Worm (Caenorhabditis elegans) whole organism, L4 larva: ENCODE results near the gene srx-9.

ENCODE experiments used
- F44E2.7 ChIP-seq: fragments of 200-800 bp; sonication (Bioruptor generic); IDR thresholded peaks from 2 replicates; pipeline ENCODE4 v2.1.2; 2022; ENCODE audit warnings: missing genetic modification characterization, missing compliant biosample characterization
- F49E8.2 ChIP-seq: sonication (generic microtip); optimal IDR thresholded peaks from 2 replicates; lab custom pipeline; 2016; ENCODE audit warnings: missing compliant biosample characterization, mild to moderate bottlenecking, missing genetic modification characterization, borderline replicate concordance
- ZK546.5 ChIP-seq, 2 experiments: sonication (generic microtip); optimal IDR thresholded peaks; 2 replicates each; lab custom pipeline; 2017; ENCODE audit warnings: missing biosample characterization in 2 of 2, missing genetic modification characterization in 2 of 2
- aha-1 ChIP-seq: fragments of 150-350 bp; peaks from one replicate; lab custom pipeline; 2014; ENCODE audit warnings: missing biosample characterization, missing genetic modification characterization
- arid-1 ChIP-seq: fragments of 200-800 bp; sonication (Bioruptor generic); conservative IDR thresholded peaks from 2 replicates; pipeline ENCODE4 v1.3.6; 2022; ENCODE audit warnings: missing genetic modification reagents, missing genetic modification characterization, missing compliant biosample characterization
- ceh-28 ChIP-seq: fragments of 150-350 bp; optimal IDR thresholded peaks from 2 replicates; lab custom pipeline; 2014; ENCODE audit warnings: missing biosample characterization, missing genetic modification reagents, missing genetic modification characterization
- ceh-82 ChIP-seq: sonication (generic microtip); optimal IDR thresholded peaks from 2 replicates; lab custom pipeline; 2017; ENCODE audit warnings: missing biosample characterization, missing genetic modification characterization
- daf-16 ChIP-seq, 3 experiments: sonication (generic microtip); optimal IDR thresholded peaks; 2 replicates each; lab custom pipeline; 2016 to 2017; ENCODE audit warnings: missing genetic modification characterization in 3 of 3, missing genetic modification reagents in 3 of 3, mild to moderate bottlenecking in 2 of 3, missing compliant biosample characterization in 2 of 3, missing biosample characterization in 1 of 3, moderate library complexity in 1 of 3
- daf-8 ChIP-seq: fragments of 200-800 bp; sonication (Bioruptor generic); IDR thresholded peaks from 2 replicates; pipeline ENCODE4 v1.3.6; 2022; ENCODE audit warnings: missing genetic modification characterization, missing compliant biosample characterization
- dmd-6 ChIP-seq: fragments of 200-800 bp; sonication (Bioruptor generic); IDR thresholded peaks from 2 replicates; pipeline ENCODE4 v1.3.6; 2022; ENCODE audit warnings: missing genetic modification reagents, missing genetic modification characterization, missing compliant biosample characterization
- dmd-9 ChIP-seq: fragments of 200-800 bp; sonication (Bioruptor generic); IDR thresholded peaks from 2 replicates; pipeline ENCODE4 v1.3.6; 2022; ENCODE audit warnings: missing genetic modification reagents, missing genetic modification characterization, missing compliant biosample characterization
- dve-1 ChIP-seq: sonication (generic microtip); optimal IDR thresholded peaks from 2 replicates; lab custom pipeline; 2017; ENCODE audit warnings: antibody characterized with exemption, mild to moderate bottlenecking, missing genetic modification characterization, missing compliant biosample characterization; ENCODE audit not compliant: insufficient read depth
- egl-27 ChIP-seq: sonication (generic microtip); optimal IDR thresholded peaks from 3 replicates; lab custom pipeline; 2017; ENCODE audit warnings: missing biosample characterization, missing genetic modification reagents, missing genetic modification characterization
- hlh-11 ChIP-seq: fragments of 200-800 bp; sonication (Bioruptor generic); optimal IDR thresholded peaks from 2 replicates; lab custom pipeline; 2018; ENCODE audit warnings: mild to moderate bottlenecking, missing genetic modification characterization, missing compliant biosample characterization
- hmg-1.1 ChIP-seq: fragments of 200-800 bp; sonication (Bioruptor generic); IDR thresholded peaks from 2 replicates; pipeline ENCODE4 v1.3.6; 2022; ENCODE audit warnings: missing genetic modification reagents, missing genetic modification characterization, missing compliant biosample characterization
- jun-1 ChIP-seq: fragments of 150-350 bp; optimal IDR thresholded peaks from 2 replicates; lab custom pipeline; 2014; ENCODE audit warnings: missing biosample characterization, missing genetic modification reagents, missing genetic modification characterization
- lim-7 ChIP-seq: fragments of 200-800 bp; sonication (Bioruptor generic); IDR thresholded peaks from 2 replicates; pipeline ENCODE4 v1.3.6; 2022; ENCODE audit warnings: missing genetic modification characterization, missing compliant biosample characterization
- lin-38 ChIP-seq: fragments of 200-800 bp; sonication (Bioruptor generic); IDR thresholded peaks from 2 replicates; pipeline ENCODE4 v1.3.6; 2022; ENCODE audit warnings: missing genetic modification reagents, missing genetic modification characterization, missing compliant biosample characterization
- mxl-2 ChIP-seq: fragments of 200-800 bp; sonication (Bioruptor generic); conservative IDR thresholded peaks from 2 replicates; pipeline ENCODE4 v1.3.6; 2022; ENCODE audit warnings: missing genetic modification reagents, missing genetic modification characterization, missing compliant biosample characterization
- nhr-11 ChIP-seq: fragments of 150-350 bp; optimal IDR thresholded peaks from 2 replicates; lab custom pipeline; 2014; ENCODE audit warnings: missing biosample characterization, missing genetic modification characterization
- nhr-237 ChIP-seq: sonication (generic microtip); optimal IDR thresholded peaks from 2 replicates; lab custom pipeline; 2017; ENCODE audit warnings: missing biosample characterization, missing genetic modification characterization
- nhr-28 ChIP-seq: fragments of 150-350 bp; optimal IDR thresholded peaks from 2 replicates; lab custom pipeline; 2014; ENCODE audit warnings: missing biosample characterization, missing genetic modification characterization
- nhr-48 ChIP-seq: sonication (generic microtip); optimal IDR thresholded peaks from 2 replicates; lab custom pipeline; 2016; ENCODE audit warnings: mild to moderate bottlenecking, missing genetic modification characterization, missing compliant biosample characterization
- nhr-6 ChIP-seq: fragments of 150-350 bp; optimal IDR thresholded peaks from 2 replicates; lab custom pipeline; 2014; ENCODE audit warnings: missing biosample characterization, missing genetic modification characterization
- pqm-1 ChIP-seq: sonication (generic microtip); optimal IDR thresholded peaks from 2 replicates; lab custom pipeline; 2017; ENCODE audit warnings: missing biosample characterization, missing genetic modification characterization
- sdz-12 ChIP-seq: fragments of 200-800 bp; sonication (Bioruptor generic); optimal IDR thresholded peaks from 2 replicates; lab custom pipeline; 2018; ENCODE audit warnings: mild to moderate bottlenecking, missing genetic modification characterization, missing compliant biosample characterization
- snpc-4 ChIP-seq: fragments of 150-350 bp; optimal IDR thresholded peaks from 2 replicates; lab custom pipeline; 2014; ENCODE audit warnings: missing biosample characterization, missing genetic modification characterization
- tra-1 ChIP-seq: fragments of 200-800 bp; sonication (Bioruptor generic); IDR thresholded peaks from 2 replicates; pipeline ENCODE4 v1.3.6; 2022; ENCODE audit warnings: missing genetic modification reagents, missing genetic modification characterization, missing compliant biosample characterization
- unc-130 ChIP-seq: sonication (generic microtip); optimal IDR thresholded peaks from 2 replicates; lab custom pipeline; 2016; ENCODE audit warnings: missing genetic modification reagents, missing genetic modification characterization, missing compliant biosample characterization
- unc-62 ChIP-seq, 3 experiments: fragments of 150-350 bp in 1 of 3; sonication (generic microtip); optimal IDR thresholded peaks in 2 of 3; peaks in 1 of 3; 1 replicate in 1 of 3; 2 replicates in 2 of 3; lab custom pipeline; 2014 to 2017; ENCODE audit warnings: missing biosample characterization in 3 of 3, missing genetic modification characterization in 3 of 3, missing genetic modification reagents in 3 of 3, missing genotype in 1 of 3
- zfp-2 ChIP-seq: sonication (generic microtip); optimal IDR thresholded peaks from 2 replicates; lab custom pipeline; 2016; ENCODE audit warnings: mild to moderate bottlenecking, missing genetic modification characterization, missing compliant biosample characterization
- ztf-11 ChIP-seq: fragments of 150-350 bp; optimal IDR thresholded peaks from 2 replicates; lab custom pipeline; 2014; ENCODE audit warnings: missing biosample characterization, missing genetic modification characterization
- ztf-7 ChIP-seq: fragments of 150-350 bp; optimal IDR thresholded peaks from 2 replicates; lab custom pipeline; 2014; ENCODE audit warnings: missing biosample characterization, missing genetic modification characterization

The srx-9 gene

ce11 chrV:7386052-7386573, 9.1 kb downstream of the srx-9 start, which contains the start of gene srp-6:
Gene srp-6 (minus strand): TSS chrV:7386102.
- TF ChIP-seq daf-8 (GFP tag; lab: Robert Waterston, UW) (no peak), nhr-11 (tag; lab: Kevin White, UChicago) (peak; percentile 9), unc-62 (GFP tag; optimal IDR thresholded peaks at IDR 0.05 in 1 of 2; lab: Kevin White, UChicago) (peak in 1 of 2 experiments; percentile 66), unc-62 (tag; optimal IDR thresholded peaks at IDR 0.05; lab: Kevin White, UChicago) (no peak), dve-1 (peak; percentile 10)
- TF ChIP-seq, all 104 proteins: peak for 3

- peak; percentile 22 for TF ChIP-seq aha-1 (tag; lab: Kevin White, UChicago)
- TF ChIP-seq lin-38 (GFP tag; lab: Robert Waterston, UW), result no peak
These were observed 14.3 kb downstream of the srx-9 start, which contains the start of gene C03G6.17 for ce11 chrV:7381008-7381407. Gene C03G6.17 (minus strand): TSS chrV:7381108.

ce11 chrV:7379384-7379783, 15.9 kb downstream of the srx-9 start, which contains the start of gene srsx-24:
Gene srsx-24 (minus strand): TSS chrV:7379484.
- no peak for TF ChIP-seq hmg-1.1
- TF ChIP-seq ceh-82, result no peak
- TF ChIP-seq ztf-7 (tag; lab: Kevin White, UChicago), result no peak
- TF ChIP-seq tra-1, result no peak
- TF ChIP-seq nhr-6 (tag; lab: Kevin White, UChicago), result no peak
- TF ChIP-seq ceh-28 (tag; lab: Kevin White, UChicago), result no peak
- TF ChIP-seq jun-1 (tag; lab: Kevin White, UChicago), result no peak
- no peak for TF ChIP-seq unc-130 (GFP tag; lab: Kevin White, UChicago)
- no peak for TF ChIP-seq F44E2.7 (GFP tag; lab: Robert Waterston, UW)
- no peak for TF ChIP-seq F49E8.2 (tag; lab: Kevin White, UChicago)
- TF ChIP-seq nhr-28, result no peak
- no peak for TF ChIP-seq ztf-11 (tag; lab: Kevin White, UChicago)
- no peak for TF ChIP-seq mxl-2 (GFP tag; lab: Robert Waterston, UW)

ce11 chrV:7374090-7374489, 21.2 kb downstream of the srx-9 start, which contains the start of gene srx-56:
Gene srx-56 (plus strand): TSS chrV:7374390.
- TF ChIP-seq sdz-12 (GFP tag; lab: Kevin White, UChicago), result no peak
- peak in 1 of 2 experiments; percentile 20 for TF ChIP-seq unc-62 (GFP tag; optimal IDR thresholded peaks at IDR 0.05 in 1 of 2; lab: Kevin White, UChicago)
- no peak for TF ChIP-seq unc-62 (tag; optimal IDR thresholded peaks at IDR 0.05; lab: Kevin White, UChicago)

ce11 chrV:7369578-7369977, 25.7 kb downstream of the srx-9 start, which contains the start of gene srj-14:
Gene srj-14 (plus strand): TSS chrV:7369708.
- TF ChIP-seq F49E8.2 (tag; lab: Kevin White, UChicago) (no peak), unc-62 (GFP tag; optimal IDR thresholded peaks at IDR 0.05 in 1 of 2; lab: Kevin White, UChicago) (peak in 1 of 2 experiments; percentile 93), unc-62 (tag; optimal IDR thresholded peaks at IDR 0.05; lab: Kevin White, UChicago) (no peak)
- TF ChIP-seq, all 104 proteins: peak for 1

ce11 chrV:7364951-7365350, 30.3 kb downstream of the srx-9 start, which contains the start of gene exc-13:
Gene exc-13 (plus strand): TSS chrV:7365251.
- TF ChIP-seq arid-1 (GFP tag; lab: Robert Waterston, UW) (no peak), egl-27 (tag; lab: Kevin White, UChicago) (no peak), nhr-237 (tag; lab: Kevin White, UChicago) (no peak), sdz-12 (GFP tag; lab: Kevin White, UChicago) (no peak), daf-16 (GFP tag; optimal IDR thresholded peaks at IDR 0.05; lab: Kevin White, UChicago) (peak in 1 of 2 experiments; percentile 90), daf-16 (tag; optimal IDR thresholded peaks at IDR 0.05; lab: Kevin White, UChicago) (no peak)
- TF ChIP-seq, all 104 proteins: peak for 1

- TF ChIP-seq daf-16 (GFP tag; optimal IDR thresholded peaks at IDR 0.05; lab: Kevin White, UChicago), result no peak
- peak; percentile 91 for TF ChIP-seq daf-16 (tag; optimal IDR thresholded peaks at IDR 0.05; lab: Kevin White, UChicago)
- TF ChIP-seq tra-1, result no peak
- TF ChIP-seq dmd-9 (GFP tag; lab: Robert Waterston, UW), result no peak
- no peak for TF ChIP-seq snpc-4 (tag; lab: Kevin White, UChicago)
- no peak for TF ChIP-seq arid-1 (GFP tag; lab: Robert Waterston, UW)
- TF ChIP-seq pqm-1 (tag; lab: Kevin White, UChicago), result peak; percentile 52
- TF ChIP-seq hlh-11 (tag; lab: Kevin White, UChicago), result peak; percentile 53
- TF ChIP-seq lim-7 (GFP tag; lab: Robert Waterston, UW), result no peak
- TF ChIP-seq ZK546.5 (tag; optimal IDR thresholded peaks at IDR 0.05; lab: Kevin White, UChicago), result no peak
- TF ChIP-seq nhr-28, result peak; percentile 71
- TF ChIP-seq nhr-48, result no peak
- TF ChIP-seq zfp-2 (tag; lab: Kevin White, UChicago), result no peak
- peak; percentile 57; the same call in 1 of the 2 replicates for TF ChIP-seq dmd-6 (GFP tag; lab: Robert Waterston, UW)
These were observed 31.2 kb downstream of the srx-9 start, which contains the start of gene cyp-35A2 for ce11 chrV:7364059-7364458. Gene cyp-35A2 (minus strand): TSS chrV:7364182.
